Worm (Caenorhabditis elegans) whole organism, mixed stage, embryonic: Measurements from ENCODE around the gene T20F7.1.
"Not testable (repeated sequence)": the region's sequence is repeated elsewhere in the genome, so short reads cannot be mapped to it uniquely, and the experiment has no call there.

Source experiments
- ceh-39 ChIP-seq: fragments of 150-350 bp; optimal IDR thresholded peaks from 2 replicates; lab custom pipeline; 2014; ENCODE audit warnings: missing biosample characterization, missing genetic modification characterization
- elt-1 ChIP-seq: sonication (generic microtip); optimal IDR thresholded peaks from 2 replicates; lab custom pipeline; 2017; ENCODE audit warnings: missing genetic modification characterization, mild to moderate bottlenecking, missing compliant biosample characterization, antibody characterized with exemption, moderate library complexity, borderline replicate concordance; ENCODE audit not compliant: insufficient read depth
- elt-3 ChIP-seq: fragments of 150-350 bp; optimal IDR thresholded peaks from 2 replicates; lab custom pipeline; 2014; ENCODE audit warnings: missing biosample characterization, missing genetic modification characterization
- lin-13 ChIP-seq: fragments of 150-350 bp; optimal IDR thresholded peaks from 2 replicates; lab custom pipeline; 2014; ENCODE audit warnings: missing biosample characterization, missing genetic modification characterization
- lin-32 ChIP-seq: fragments of 200-800 bp; sonication (Bioruptor generic); optimal IDR thresholded peaks from 2 replicates; lab custom pipeline; 2018; ENCODE audit warnings: mild to moderate bottlenecking, missing genetic modification characterization, missing compliant biosample characterization
- lsy-2 ChIP-seq: fragments of 150-350 bp; optimal IDR thresholded peaks from 2 replicates; lab custom pipeline; 2014; ENCODE audit warnings: missing biosample characterization, missing genetic modification characterization
- mls-2 ChIP-seq: sonication (generic microtip); optimal IDR thresholded peaks from 2 replicates; lab custom pipeline; 2016; ENCODE audit warnings: mild to moderate bottlenecking, missing genetic modification characterization, moderate library complexity, missing compliant biosample characterization
- nhr-237 ChIP-seq: fragments of 150-350 bp; optimal IDR thresholded peaks from 2 replicates; lab custom pipeline; 2014; ENCODE audit warnings: missing biosample characterization, missing genetic modification characterization
- nhr-28 ChIP-seq: fragments of 150-350 bp; optimal IDR thresholded peaks from 2 replicates; lab custom pipeline; 2014; ENCODE audit warnings: missing biosample characterization, missing genetic modification characterization
- nhr-76 ChIP-seq: sonication (generic microtip); optimal IDR thresholded peaks from 2 replicates; lab custom pipeline; 2017; ENCODE audit warnings: missing biosample characterization, missing genetic modification characterization
- pha-4 ChIP-seq: fragments of 150-350 bp; optimal IDR thresholded peaks from 2 replicates; lab custom pipeline; 2018; ENCODE audit warnings: missing biosample characterization, missing genetic modification reagents, missing genetic modification characterization
- sptf-1 ChIP-seq: sonication (generic microtip); optimal IDR thresholded peaks from 2 replicates; lab custom pipeline; 2017; ENCODE audit warnings: mild to moderate bottlenecking, missing genetic modification characterization, moderate library complexity, missing compliant biosample characterization

- not testable (repeated sequence) for TF ChIP-seq pha-4 (tag; lab: Kevin White, UChicago); mls-2 (tag; lab: Kevin White, UChicago); nhr-237; nhr-28; elt-3 (tag; lab: Kevin White, UChicago); lsy-2 (tag; lab: Kevin White, UChicago); elt-1 (tag; lab: Kevin White, UChicago); lin-32 (GFP tag; lab: Kevin White, UChicago); ceh-39; lin-13 (tag; lab: Kevin White, UChicago); sptf-1 (tag; lab: Kevin White, UChicago); nhr-76 (tag; lab: Kevin White, UChicago)
These were observed 10.7 kb downstream of the T20F7.1 start, which contains the start of gene Y13C8A.1 for ce11 chrX:16883426-16883825.
